Fruit fly (Drosophila melanogaster): ENCODE results near the gene Dd.

The Dd gene

DNA sequence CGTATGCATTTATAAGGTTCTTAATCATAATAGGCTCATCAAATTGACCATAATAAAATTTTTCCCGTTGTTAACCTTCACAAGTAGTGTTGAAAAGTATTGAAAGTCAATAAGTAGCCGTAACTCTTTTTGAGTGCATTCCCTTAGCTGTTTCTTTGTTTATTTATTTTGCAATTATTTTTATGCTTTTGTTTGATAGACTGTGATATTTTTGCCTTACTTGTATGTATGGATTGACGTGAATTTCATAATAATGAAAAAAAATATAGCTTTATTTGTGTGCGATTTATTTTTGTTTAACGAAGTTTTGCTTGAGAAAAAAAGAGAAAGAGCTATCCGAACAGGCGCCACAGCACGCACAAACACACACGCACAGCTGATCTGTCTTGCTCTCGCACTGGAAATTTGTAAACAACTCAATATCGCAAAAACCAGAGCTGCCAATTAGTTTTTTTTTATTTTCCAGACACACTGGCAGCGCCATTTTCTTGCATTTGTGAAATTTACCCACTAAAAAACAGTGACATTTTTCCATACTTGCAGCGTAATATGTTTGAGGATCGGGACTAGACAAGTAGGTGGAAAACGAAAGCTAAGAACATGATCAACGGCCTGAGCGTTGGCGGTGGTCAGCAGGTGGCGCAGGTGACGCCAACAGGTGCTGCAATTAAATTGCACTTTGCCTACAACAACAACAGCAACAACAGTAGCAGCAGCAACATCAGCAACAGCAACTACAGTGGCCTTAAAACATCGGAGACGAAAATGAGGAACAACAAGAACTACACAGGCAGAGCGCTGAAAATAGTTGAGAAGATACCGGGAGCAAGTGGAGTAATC is 45.6 kb upstream of the Dd start (continued):
- TF ChIP-seq CG10631 (GFP tag; optimal IDR thresholded peaks at IDR 0.05), result peak; percentile 29
- peak; percentile 4 for TF ChIP-seq CG31627 (GFP tag; optimal IDR thresholded peaks at IDR 0.05)
- no peak for TF ChIP-seq CG3919 (GFP tag; optimal IDR thresholded peaks at IDR 0.05)
- no peak for TF ChIP-seq CG6163 (GFP tag; IDR thresholded peaks at IDR 0.05)
- no peak for TF ChIP-seq CG11762 (GFP tag; optimal IDR thresholded peaks at IDR 0.05; ENCODE audit: insufficient read depth)
- TF ChIP-seq Sox14 (GFP tag; optimal IDR thresholded peaks at IDR 0.05), result peak; percentile 42
- TF ChIP-seq OdsH (GFP tag; optimal IDR thresholded peaks at IDR 0.05), result no peak
- TF ChIP-seq lz (GFP tag; optimal IDR thresholded peaks at IDR 0.05), result no peak
- no peak for TF ChIP-seq dsx (GFP tag; optimal IDR thresholded peaks at IDR 0.05; ENCODE audit: poor library complexity, severe bottlenecking)
- no peak for TF ChIP-seq CG7368 (GFP tag; optimal IDR thresholded peaks at IDR 0.05)
- no peak for TF ChIP-seq fd59A (GFP tag; optimal IDR thresholded peaks at IDR 0.05)
- no peak for TF ChIP-seq Ets21C (GFP tag; optimal IDR thresholded peaks at IDR 0.05)
- no peak for TF ChIP-seq pdm3 (GFP tag; optimal IDR thresholded peaks at IDR 0.05)
- TF ChIP-seq CG4318 (GFP tag; optimal IDR thresholded peaks at IDR 0.05), result no peak
- TF ChIP-seq eg (GFP tag; IDR thresholded peaks at IDR 0.05), result no peak
- TF ChIP-seq CG8319 (GFP tag; optimal IDR thresholded peaks at IDR 0.05), result no peak
- TF ChIP-seq salr (GFP tag; optimal IDR thresholded peaks at IDR 0.05), result no peak
- no peak for TF ChIP-seq net (GFP tag; optimal IDR thresholded peaks at IDR 0.05)
- peak; percentile 13 for TF ChIP-seq CG10669 (GFP tag; optimal IDR thresholded peaks at IDR 0.05)

DNA sequence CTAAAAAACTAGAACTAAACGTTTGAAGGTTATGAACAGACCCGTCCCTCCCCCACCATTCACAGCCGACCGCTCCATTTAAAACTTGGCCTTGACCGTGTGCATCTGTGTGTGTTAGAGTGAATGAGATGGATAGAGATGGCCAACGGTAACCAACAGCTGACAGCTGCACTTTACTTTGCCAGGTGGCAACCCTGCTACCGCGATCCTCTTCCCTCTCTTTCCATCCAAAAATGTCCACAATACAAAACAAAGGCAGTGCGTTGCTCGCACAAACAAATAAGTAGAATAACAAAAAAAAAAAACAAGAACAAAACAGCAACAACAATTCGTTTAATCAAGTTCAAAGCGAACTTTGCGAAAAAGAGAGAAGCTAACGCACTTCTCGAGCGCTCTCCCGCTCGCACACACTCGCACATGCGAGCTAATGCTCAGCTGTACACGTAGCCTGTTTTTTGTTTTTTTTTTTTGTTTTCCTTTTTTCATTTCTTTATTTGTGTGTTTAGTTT is 44.7 kb upstream of the Dd start:
- TF ChIP-seq dsx (GFP tag; optimal IDR thresholded peaks at IDR 0.05; ENCODE audit: poor library complexity, severe bottlenecking) (peak; percentile 12), CG3919 (GFP tag; optimal IDR thresholded peaks at IDR 0.05) (no peak), CG6276 (GFP tag; optimal IDR thresholded peaks at IDR 0.05) (peak; percentile 58), Hr39 (GFP tag; optimal IDR thresholded peaks at IDR 0.05) (peak; percentile 44), CG16779 (tag; optimal IDR thresholded peaks at IDR 0.05) (peak; percentile 45), vri (GFP tag; optimal IDR thresholded peaks at IDR 0.05) (peak; percentile 64), CG6163 (GFP tag; IDR thresholded peaks at IDR 0.05) (peak; percentile 69; the same call in 2 of the 3 replicates), CG9139 (GFP tag; optimal IDR thresholded peaks at IDR 0.05) (peak; percentile 42), CG8632 (GFP tag; optimal IDR thresholded peaks at IDR 0.05) (no peak), CG15336 (GFP tag; IDR thresholded peaks at IDR 0.05) (peak; percentile 51), spab (GFP tag; optimal IDR thresholded peaks at IDR 0.05) (peak; percentile 17), svp (GFP tag) (peak; percentile 78), fkh (GFP tag; optimal IDR thresholded peaks at IDR 0.05) (peak; percentile 50), eg (GFP tag; IDR thresholded peaks at IDR 0.05) (peak; percentile 65), CG32006 (GFP tag; optimal IDR thresholded peaks at IDR 0.05) (no peak), Eip78C (GFP tag) (peak; percentile 74), CG11762 (GFP tag; optimal IDR thresholded peaks at IDR 0.05; ENCODE audit: insufficient read depth) (no peak), net (GFP tag; optimal IDR thresholded peaks at IDR 0.05) (peak; percentile 17), Eip75B (GFP tag; optimal IDR thresholded peaks at IDR 0.05) (peak; percentile 77), Sox14 (GFP tag; optimal IDR thresholded peaks at IDR 0.05) (peak; percentile 88), Met (GFP tag; optimal IDR thresholded peaks at IDR 0.05) (no peak), achi (GFP tag; optimal IDR thresholded peaks at IDR 0.05) (peak; percentile 16), Gug (GFP tag; IDR thresholded peaks at IDR 0.05) (peak; percentile 32; the same call in 1 of the 2 replicates), CG8119 (GFP tag; IDR thresholded peaks at IDR 0.05) (peak; percentile 57; the same call in 2 of the 3 replicates)
